Fruit fly (Drosophila melanogaster) whole organism, embryonic: ENCODE results near the gene Sidpn.

Source experiments
- B-H1 ChIP-seq: fragments of 200-800 bp; sonication (Bioruptor generic); IDR thresholded peaks from 3 replicates; pipeline ENCODE4 v1.3.6; 2022; ENCODE audit warnings: missing biosample characterization, missing genetic modification characterization
- BEAF-32 ChIP-seq: fragments of 200-800 bp; sonication (Bioruptor generic); optimal IDR thresholded peaks from 3 replicates; lab custom pipeline; 2017; ENCODE audit warnings: missing biosample characterization, missing genetic modification characterization, mild to moderate bottlenecking, moderate library complexity, missing genetic modification reagents
- Bdp1 ChIP-seq: fragments of 200-800 bp; sonication (Bioruptor generic); optimal IDR thresholded peaks from 3 replicates; lab custom pipeline; 2016; ENCODE audit warnings: missing biosample characterization, missing genetic modification characterization
- C15 ChIP-seq: fragments of 200-800 bp; sonication (Bioruptor generic); IDR thresholded peaks from 3 replicates; pipeline ENCODE4 v1.3.6; 2022; ENCODE audit warnings: missing biosample characterization, missing genetic modification characterization
- CG10267 ChIP-seq: fragments of 200-800 bp; sonication (Bioruptor generic); optimal IDR thresholded peaks from 2 replicates; lab custom pipeline; 2018; ENCODE audit warnings: missing biosample characterization, mild to moderate bottlenecking, missing genetic modification characterization, moderate library complexity
- CG12942 ChIP-seq: fragments of 200-800 bp; sonication (Bioruptor generic); optimal IDR thresholded peaks from 3 replicates; lab custom pipeline; 2016; ENCODE audit warnings: missing biosample characterization, missing genetic modification characterization
- CG13775 ChIP-seq: fragments of 200-800 bp; sonication (Bioruptor generic); optimal IDR thresholded peaks from 3 replicates; lab custom pipeline; 2017; ENCODE audit warnings: missing biosample characterization, mild to moderate bottlenecking, missing genetic modification characterization
- CG15269 ChIP-seq: fragments of 200-800 bp; sonication (Bioruptor generic); optimal IDR thresholded peaks from 2 replicates; lab custom pipeline; 2018; ENCODE audit warnings: missing biosample characterization, mild to moderate bottlenecking, missing genetic modification characterization, moderate library complexity
- CG17612 ChIP-seq: fragments of 200-800 bp; sonication (Bioruptor generic); IDR thresholded peaks from 2 replicates; pipeline ENCODE4 v1.3.6; 2022; ENCODE audit warnings: missing biosample characterization, missing genetic modification characterization
- CG2116 ChIP-seq: fragments of 200-800 bp; sonication (Bioruptor generic); optimal IDR thresholded peaks from 3 replicates; lab custom pipeline; 2018; ENCODE audit warnings: missing biosample characterization, mild to moderate bottlenecking, missing genetic modification characterization
- CG31388 ChIP-seq: fragments of 200-800 bp; sonication (Bioruptor generic); optimal IDR thresholded peaks from 2 replicates; lab custom pipeline; 2016; ENCODE audit warnings: missing biosample characterization, missing genetic modification characterization
- CG31441 ChIP-seq: fragments of 200-800 bp; sonication (Bioruptor generic); IDR thresholded peaks from 2 replicates; pipeline ENCODE4 v1.3.6; 2022; ENCODE audit warnings: missing biosample characterization, missing genetic modification characterization
- CG34376 ChIP-seq: fragments of 200-800 bp; sonication (Bioruptor generic); optimal IDR thresholded peaks from 2 replicates; lab custom pipeline; 2018; ENCODE audit warnings: missing biosample characterization, mild to moderate bottlenecking, missing genetic modification characterization
- CG4282 ChIP-seq: fragments of 200-800 bp; sonication (Bioruptor generic); optimal IDR thresholded peaks from 2 replicates; lab custom pipeline; 2016; ENCODE audit warnings: missing biosample characterization, missing genetic modification characterization
- CG6654 ChIP-seq: fragments of 200-800 bp; sonication (Bioruptor generic); optimal IDR thresholded peaks from 2 replicates; lab custom pipeline; 2017; ENCODE audit warnings: missing biosample characterization, mild to moderate bottlenecking, missing genetic modification characterization
- CG7928 ChIP-seq: fragments of 200-800 bp; sonication (Bioruptor generic); optimal IDR thresholded peaks from 2 replicates; lab custom pipeline; 2017; ENCODE audit warnings: missing biosample characterization, mild to moderate bottlenecking, missing genetic modification characterization
- CG7963 ChIP-seq: fragments of 200-800 bp; sonication (Bioruptor generic); IDR thresholded peaks from 3 replicates; pipeline ENCODE4 v1.3.6; 2022; ENCODE audit warnings: missing biosample characterization, missing genetic modification characterization; ENCODE audit not compliant: partially characterized antibody
- CG8089 ChIP-seq: fragments of 200-800 bp; sonication (Bioruptor generic); optimal IDR thresholded peaks from 3 replicates; lab custom pipeline; 2016; ENCODE audit warnings: missing biosample characterization, missing genetic modification characterization
- D ChIP-seq, 2 experiments: fragments of 200-800 bp in 1 of 2; fragments of >200 bp in 1 of 2; sonication (Bioruptor generic) in 1 of 2; optimal IDR thresholded peaks; 2 replicates in 1 of 2; 3 replicates in 1 of 2; lab custom pipeline; 2017; ENCODE audit warnings: mild to moderate bottlenecking in 1 of 2, missing biosample characterization in 1 of 2, missing genetic modification characterization in 1 of 2, missing genetic modification reagents in 1 of 2
- Dek ChIP-seq: fragments of 200-800 bp; sonication (Bioruptor generic); optimal IDR thresholded peaks from 3 replicates; lab custom pipeline; 2019; ENCODE audit warnings: missing biosample characterization, mild to moderate bottlenecking, missing genetic modification characterization, moderate library complexity
- Dfd ChIP-seq, 2 experiments: fragments of >200 bp; optimal IDR thresholded peaks; 2 replicates each; lab custom pipeline; 2017; ENCODE audit warnings: missing biosample characterization in 2 of 2, missing genetic modification characterization in 2 of 2
- Dref ChIP-seq: fragments of 200-800 bp; sonication (Bioruptor generic); IDR thresholded peaks from 2 replicates; pipeline ENCODE4 v1.3.6; 2022; ENCODE audit warnings: missing biosample characterization, missing genetic modification characterization
- E2f2 ChIP-seq: fragments of 200-800 bp; sonication (Bioruptor generic); IDR thresholded peaks from 2 replicates; pipeline ENCODE4 v1.3.6; 2022; ENCODE audit warnings: missing biosample characterization, missing genetic modification characterization
- MESR4 ChIP-seq: fragments of 200-800 bp; sonication (Bioruptor generic); optimal IDR thresholded peaks from 2 replicates; lab custom pipeline; 2018; ENCODE audit warnings: missing biosample characterization, mild to moderate bottlenecking, missing genetic modification characterization, moderate library complexity
- Oaz ChIP-seq: fragments of 200-800 bp; sonication (Bioruptor generic); IDR thresholded peaks from 2 replicates; pipeline ENCODE4 v1.3.6; 2022; ENCODE audit warnings: missing biosample characterization, missing genetic modification characterization
- Optix ChIP-seq: fragments of 200-800 bp; sonication (Bioruptor generic); IDR thresholded peaks from 3 replicates; pipeline ENCODE4 v1.3.6; 2022; ENCODE audit warnings: missing biosample characterization, missing genetic modification characterization
- Rfx ChIP-seq: fragments of 200-800 bp; sonication (Bioruptor generic); IDR thresholded peaks from 2 replicates; pipeline ENCODE4 v1.3.6; 2022; ENCODE audit warnings: missing biosample characterization, missing genetic modification characterization
- ara ChIP-seq: fragments of 200-800 bp; sonication (Bioruptor generic); IDR thresholded peaks from 2 replicates; pipeline ENCODE4 v1.3.6; 2022; ENCODE audit warnings: missing biosample characterization, missing genetic modification characterization
- bsh ChIP-seq, 2 experiments: fragments of 200-800 bp; sonication (Bioruptor generic); optimal IDR thresholded peaks; 2 replicates each; lab custom pipeline; 2017 to 2018; ENCODE audit warnings: mild to moderate bottlenecking in 2 of 2, missing biosample characterization in 2 of 2, missing genetic modification characterization in 2 of 2, moderate library complexity in 1 of 2
- cad ChIP-seq: fragments of >200 bp; optimal IDR thresholded peaks from 2 replicates; lab custom pipeline; 2017; ENCODE audit warnings: missing biosample characterization, missing genetic modification characterization
- chn ChIP-seq: fragments of 200-800 bp; sonication (Bioruptor generic); optimal IDR thresholded peaks from 2 replicates; lab custom pipeline; 2016; ENCODE audit warnings: missing biosample characterization, missing genetic modification characterization
- crp ChIP-seq, 2 experiments: fragments of 200-800 bp; sonication (Bioruptor generic); optimal IDR thresholded peaks; 2 replicates in 1 of 2; 3 replicates in 1 of 2; lab custom pipeline; 2017; ENCODE audit warnings: missing biosample characterization in 2 of 2, missing genetic modification characterization in 2 of 2, mild to moderate bottlenecking in 1 of 2, moderate library complexity in 1 of 2
- dati ChIP-seq: fragments of 200-800 bp; sonication (Bioruptor generic); IDR thresholded peaks from 2 replicates; pipeline ENCODE4 v1.3.6; 2022; ENCODE audit warnings: missing biosample characterization, missing genetic modification characterization
- dm ChIP-seq: fragments of 200-800 bp; sonication (Bioruptor generic); optimal IDR thresholded peaks from 3 replicates; lab custom pipeline; 2016; ENCODE audit warnings: missing biosample characterization, missing genetic modification characterization
- ewg ChIP-seq: fragments of 200-800 bp; sonication (Bioruptor generic); optimal IDR thresholded peaks from 3 replicates; lab custom pipeline; 2017; ENCODE audit warnings: mild to moderate bottlenecking, missing biosample characterization, missing genetic modification reagents, missing genetic modification characterization
- gcm2 ChIP-seq: fragments of 200-800 bp; sonication (Bioruptor generic); optimal IDR thresholded peaks from 2 replicates; lab custom pipeline; 2016; ENCODE audit warnings: missing biosample characterization, missing genetic modification characterization
- gfzf ChIP-seq: fragments of 200-800 bp; sonication (Bioruptor generic); optimal IDR thresholded peaks from 2 replicates; lab custom pipeline; 2016; ENCODE audit warnings: missing biosample characterization, mild to moderate bottlenecking, missing genetic modification characterization, moderate library complexity
- grau ChIP-seq: fragments of 200-800 bp; optimal IDR thresholded peaks from 3 replicates; lab custom pipeline; 2019; ENCODE audit warnings: missing biosample characterization, mild to moderate bottlenecking, missing genetic modification characterization, moderate library complexity
- insv ChIP-seq, 2 experiments: fragments of 200-800 bp; sonication (Bioruptor generic); optimal IDR thresholded peaks; 3 replicates each; lab custom pipeline; 2016 to 2018; ENCODE audit warnings: missing biosample characterization in 2 of 2, missing genetic modification characterization in 2 of 2
- onecut ChIP-seq: fragments of 200-800 bp; sonication (Bioruptor generic); IDR thresholded peaks from 2 replicates; pipeline ENCODE4 v1.3.6; 2022; ENCODE audit warnings: missing biosample characterization, missing genetic modification characterization
- pfk ChIP-seq: fragments of 200-800 bp; sonication (Bioruptor generic); optimal IDR thresholded peaks from 2 replicates; lab custom pipeline; 2018; ENCODE audit warnings: missing biosample characterization, mild to moderate bottlenecking, missing genetic modification characterization, moderate library complexity
- psq ChIP-seq: fragments of 200-800 bp; sonication (Bioruptor generic); optimal IDR thresholded peaks from 2 replicates; lab custom pipeline; 2017; ENCODE audit warnings: missing biosample characterization, missing genetic modification characterization
- sens-2 ChIP-seq: fragments of 200-800 bp; sonication (Bioruptor generic); IDR thresholded peaks from 2 replicates; pipeline ENCODE4 v1.3.6; 2022; ENCODE audit warnings: missing biosample characterization, missing genetic modification characterization
- shn ChIP-seq: fragments of 200-800 bp; sonication (Bioruptor generic); optimal IDR thresholded peaks from 3 replicates; lab custom pipeline; 2016; ENCODE audit warnings: missing biosample characterization, missing genetic modification characterization
- sima ChIP-seq: fragments of 200-800 bp; sonication (Bioruptor generic); optimal IDR thresholded peaks from 2 replicates; lab custom pipeline; 2016; ENCODE audit warnings: missing biosample characterization, missing genetic modification characterization
- slbo ChIP-seq: fragments of 200-800 bp; sonication (Bioruptor generic); IDR thresholded peaks from 2 replicates; pipeline ENCODE4 v1.3.6; 2022; ENCODE audit warnings: missing biosample characterization, missing genetic modification characterization
- vfl ChIP-seq: fragments of 200-800 bp; sonication (Bioruptor generic); optimal IDR thresholded peaks from 2 replicates; lab custom pipeline; 2016; ENCODE audit warnings: missing biosample characterization, missing genetic modification characterization
- wor ChIP-seq: fragments of 200-800 bp; sonication (Bioruptor generic); IDR thresholded peaks from 2 replicates; pipeline ENCODE4 v1.3.6; 2022; ENCODE audit warnings: missing biosample characterization, missing genetic modification characterization
- zfh1 ChIP-seq: fragments of 200-800 bp; sonication (Bioruptor generic); IDR thresholded peaks from 3 replicates; pipeline ENCODE4 v1.3.6; 2022; ENCODE audit warnings: missing biosample characterization, missing genetic modification characterization

Gene Sidpn

DNA sequence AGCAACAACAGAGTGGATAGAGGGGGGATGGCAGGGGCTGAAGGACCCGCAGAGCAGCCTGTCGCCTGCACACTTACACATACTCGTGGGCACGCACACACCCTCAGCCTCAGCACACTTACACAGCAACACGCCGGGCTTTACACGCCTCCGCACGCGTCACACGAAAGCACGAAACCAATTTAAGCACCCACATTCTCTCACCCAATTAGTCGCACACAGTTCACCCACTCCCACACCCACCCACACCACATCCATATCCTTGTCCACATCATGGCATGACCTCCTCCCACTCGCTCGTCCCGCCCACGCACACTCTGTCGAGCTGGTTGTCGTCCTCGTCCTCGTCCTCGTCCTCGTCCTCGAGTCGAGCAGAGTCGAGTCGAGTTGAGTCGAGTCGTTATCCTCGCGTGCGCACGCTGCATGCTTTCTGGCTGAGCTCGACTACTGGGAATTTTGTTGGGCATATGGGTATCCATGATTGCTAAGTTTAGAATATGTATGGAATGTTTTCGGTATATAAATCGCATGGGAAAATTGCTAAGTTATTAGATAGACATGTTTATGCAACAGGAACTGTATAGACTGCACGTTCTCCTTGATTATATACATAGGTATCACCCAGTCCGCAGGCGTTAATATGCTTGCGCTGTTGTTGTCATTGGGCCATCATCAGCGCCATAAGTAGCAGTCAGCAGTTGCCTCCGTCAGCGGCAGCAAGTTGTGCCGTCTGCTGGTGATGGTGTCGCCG lies 15.4 kb upstream of the Sidpn start (continued):
- TF ChIP-seq chn (GFP tag; lab: Kevin White, UChicago): peak; percentile 74
- TF ChIP-seq ara (GFP tag; lab: Robert Waterston, UW): peak; percentile 80
- TF ChIP-seq E2f2 (GFP tag; lab: Robert Waterston, UW): peak; percentile 55
- peak; percentile 33 for TF ChIP-seq CG34376 (GFP tag; lab: Kevin White, UChicago)
- no peak for TF ChIP-seq CG7963 (GFP tag; lab: Robert Waterston, UW)
- TF ChIP-seq onecut (GFP tag; lab: Robert Waterston, UW): peak; percentile 59
- TF ChIP-seq CG7928 (GFP tag; lab: Kevin White, UChicago): peak; percentile 54
- no peak for TF ChIP-seq gfzf (GFP tag; lab: Kevin White, UChicago)
- TF ChIP-seq CG13775 (GFP tag; lab: Kevin White, UChicago): peak; percentile 75
- peak; percentile 83 for TF ChIP-seq CG15269 (tag; lab: Kevin White, UChicago)
- peak in 1 of 2 experiments; percentile 24 for TF ChIP-seq crp (GFP tag; optimal IDR thresholded peaks at IDR 0.05; lab: Kevin White, UChicago)
- no peak for TF ChIP-seq MESR4 (GFP tag; lab: Kevin White, UChicago)
- peak; percentile 77 for TF ChIP-seq Dek (tag; lab: Kevin White, UChicago)
- peak; percentile 78 for TF ChIP-seq B-H1 (GFP tag; lab: Robert Waterston, UW)
- TF ChIP-seq CG10267 (tag; lab: Kevin White, UChicago): peak; percentile 58
- TF ChIP-seq C15 (GFP tag; lab: Robert Waterston, UW): no peak
- peak; percentile 50; the same call in 1 of the 2 replicates for TF ChIP-seq sens-2 (GFP tag; lab: Robert Waterston, UW)
- TF ChIP-seq Oaz (GFP tag; lab: Robert Waterston, UW): peak; percentile 83
- TF ChIP-seq slbo (GFP tag; lab: Robert Waterston, UW): peak; percentile 93
- TF ChIP-seq CG6654 (GFP tag; lab: Kevin White, UChicago): peak; percentile 16
- TF ChIP-seq zfh1 (GFP tag; lab: Robert Waterston, UW): peak; percentile 84
- no peak for TF ChIP-seq pfk (GFP tag; lab: Kevin White, UChicago)
- no peak for TF ChIP-seq Dfd (GFP tag; optimal IDR thresholded peaks at IDR 0.05; lab: Kevin White, UChicago)
- TF ChIP-seq dati (GFP tag; lab: Robert Waterston, UW): peak; percentile 43; the same call in 1 of the 2 replicates
- TF ChIP-seq Dref (GFP tag; lab: Robert Waterston, UW): no peak
- TF ChIP-seq CG31441 (GFP tag; lab: Robert Waterston, UW): peak; percentile 80
- peak; percentile 54 for TF ChIP-seq dm (GFP tag; lab: Kevin White, UChicago)
- TF ChIP-seq cad (GFP tag; lab: Kevin White, UChicago): no peak
- TF ChIP-seq CG12942 (GFP tag; lab: Kevin White, UChicago): peak; percentile 73
- peak; percentile 83 for TF ChIP-seq ewg (GFP tag; lab: Kevin White, UChicago)
- no peak for TF ChIP-seq D (optimal IDR thresholded peaks at IDR 0.05; lab: Kevin White, UChicago)
- TF ChIP-seq D (GFP tag; optimal IDR thresholded peaks at IDR 0.05; lab: Kevin White, UChicago): peak; percentile 70
- TF ChIP-seq Rfx (GFP tag; lab: Robert Waterston, UW): peak; percentile 89
- TF ChIP-seq Optix (GFP tag; lab: Robert Waterston, UW): peak; percentile 88
- no peak for TF ChIP-seq sima (GFP tag; lab: Kevin White, UChicago)
- peak; percentile 8 for TF ChIP-seq gcm2 (GFP tag; lab: Kevin White, UChicago)
- no peak for TF ChIP-seq BEAF-32 (GFP tag; lab: Kevin White, UChicago)
- TF ChIP-seq insv (GFP tag; optimal IDR thresholded peaks at IDR 0.05; lab: Kevin White, UChicago): no peak
- TF ChIP-seq CG17612 (GFP tag; lab: Robert Waterston, UW): 0 out of 2 replicates have a peak, but pooled peaks have one; percentile 23
- TF ChIP-seq psq (GFP tag; lab: Kevin White, UChicago): no peak
- peak; percentile 74 for TF ChIP-seq wor (GFP tag; lab: Robert Waterston, UW)
- no peak for TF ChIP-seq CG4282 (GFP tag; lab: Kevin White, UChicago)
- peak; percentile 22 for TF ChIP-seq CG2116
- TF ChIP-seq bsh (GFP tag; optimal IDR thresholded peaks at IDR 0.05; lab: Kevin White, UChicago): peak; percentile 44 to 81
- TF ChIP-seq vfl (GFP tag; lab: Kevin White, UChicago): peak; percentile 64
- peak; percentile 84 for TF ChIP-seq grau (tag; lab: Kevin White, UChicago)
- peak; percentile 49 for TF ChIP-seq CG8089 (GFP tag; lab: Kevin White, UChicago)
- TF ChIP-seq shn: peak; percentile 76
- no peak for TF ChIP-seq CG31388 (GFP tag; lab: Kevin White, UChicago)
- peak; percentile 78 for TF ChIP-seq Bdp1 (GFP tag; lab: Kevin White, UChicago)
